Worm (Caenorhabditis elegans): ENCODE data around the gene Y38A10A.2.

DNA sequence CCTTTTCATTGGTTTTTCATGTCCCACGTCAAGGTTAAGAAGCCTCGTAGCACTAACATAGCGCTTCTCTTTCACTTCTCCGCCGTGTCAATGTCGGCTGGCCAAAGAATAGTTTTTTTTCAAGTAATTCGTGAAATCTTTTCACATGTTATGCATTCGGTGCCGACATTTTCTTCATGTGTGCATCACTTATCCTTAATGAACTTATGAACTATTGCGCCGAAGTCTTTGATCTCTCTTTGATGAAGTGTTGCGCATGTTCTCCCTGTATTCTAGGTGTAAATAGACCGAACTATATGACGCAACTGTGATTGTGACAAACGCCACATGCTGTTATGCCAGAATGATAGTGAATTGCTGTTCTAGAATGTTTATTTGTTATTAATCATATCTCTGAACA is 41.2 kb downstream of the Y38A10A.2 start:
- TF ChIP-seq snpc-4 (tag; optimal IDR thresholded peaks at IDR 0.05) (no peak), lin-39 (tag; optimal IDR thresholded peaks at IDR 0.05) (no peak), nhr-77 (tag; optimal IDR thresholded peaks at IDR 0.05) (no peak), ztf-4 (tag; optimal IDR thresholded peaks at IDR 0.05) (no peak), unc-62 (GFP tag; optimal IDR thresholded peaks at IDR 0.05) (no peak)
